Fruit fly (Drosophila melanogaster) whole organism, embryonic: ENCODE data around the gene CG10660.
A peak's percentile ranks its signal among the peaks of the same experiment; 100 is the strongest.

Source experiments
- Abd-B ChIP-seq: fragments of 200-800 bp; sonication (Bioruptor generic); optimal IDR thresholded peaks from 2 replicates; lab custom pipeline; 2018; ENCODE audit warnings: missing biosample characterization, mild to moderate bottlenecking, missing genetic modification characterization, moderate library complexity
- Aef1 ChIP-seq: fragments of 200-800 bp; sonication (Bioruptor generic); IDR thresholded peaks from 3 replicates; pipeline ENCODE4 v1.3.6; 2022; ENCODE audit warnings: missing biosample characterization, missing genetic modification characterization
- Awh ChIP-seq: fragments of 200-800 bp; sonication (Bioruptor generic); IDR thresholded peaks from 2 replicates; pipeline ENCODE4, ENCODE4 v1.3.6; 2022; ENCODE audit warnings: missing biosample characterization, missing genetic modification characterization
- B-H2 ChIP-seq: fragments of 200-800 bp; sonication (Bioruptor generic); optimal IDR thresholded peaks from 2 replicates; lab custom pipeline; 2018; ENCODE audit warnings: missing biosample characterization, mild to moderate bottlenecking, missing genetic modification characterization
- BtbVII ChIP-seq: fragments of 200-800 bp; sonication (Bioruptor generic); optimal IDR thresholded peaks from 3 replicates; lab custom pipeline; 2017; ENCODE audit warnings: missing biosample characterization, mild to moderate bottlenecking, missing genetic modification characterization
- CG10321 ChIP-seq: fragments of 200-800 bp; sonication (Bioruptor generic); IDR thresholded peaks from 2 replicates; pipeline ENCODE4 v1.3.6; 2022; ENCODE audit warnings: missing biosample characterization, missing genetic modification characterization
- CG11723 ChIP-seq: fragments of 200-800 bp; sonication (Bioruptor generic); optimal IDR thresholded peaks from 2 replicates; lab custom pipeline; 2017; ENCODE audit warnings: missing biosample characterization, mild to moderate bottlenecking, missing genetic modification characterization
- CG12104 ChIP-seq: fragments of 200-800 bp; sonication (Bioruptor generic); optimal IDR thresholded peaks from 3 replicates; lab custom pipeline; 2016; ENCODE audit warnings: missing biosample characterization, missing genetic modification characterization
- CG13424 ChIP-seq: fragments of 200-800 bp; sonication (Bioruptor generic); optimal IDR thresholded peaks from 2 replicates; lab custom pipeline; 2019; ENCODE audit warnings: missing biosample characterization, mild to moderate bottlenecking, missing genetic modification characterization, moderate library complexity
- CG14050 ChIP-seq: fragments of 200-800 bp; sonication (Bioruptor generic); IDR thresholded peaks from 3 replicates; pipeline ENCODE4 v1.3.6; 2022; ENCODE audit warnings: missing biosample characterization, missing genetic modification characterization
- CG14667 ChIP-seq: fragments of 200-800 bp; sonication (Bioruptor generic); IDR thresholded peaks from 2 replicates; pipeline ENCODE4 v1.3.6; 2022; ENCODE audit warnings: missing biosample characterization, missing genetic modification characterization
- CG15011 ChIP-seq: fragments of 200-800 bp; sonication (Bioruptor generic); optimal IDR thresholded peaks from 3 replicates; lab custom pipeline; 2018; ENCODE audit warnings: missing biosample characterization, mild to moderate bottlenecking, missing genetic modification characterization
- CG15073 ChIP-seq: fragments of 200-800 bp; sonication (Bioruptor generic); optimal IDR thresholded peaks from 2 replicates; lab custom pipeline; 2016; ENCODE audit warnings: missing biosample characterization, missing genetic modification characterization
- CG15269 ChIP-seq: fragments of 200-800 bp; sonication (Bioruptor generic); optimal IDR thresholded peaks from 2 replicates; lab custom pipeline; 2018; ENCODE audit warnings: missing biosample characterization, mild to moderate bottlenecking, missing genetic modification characterization, moderate library complexity
- CG1602 ChIP-seq: fragments of 200-800 bp; sonication (Bioruptor generic); optimal IDR thresholded peaks from 3 replicates; lab custom pipeline; 2016; ENCODE audit warnings: missing biosample characterization, missing genetic modification characterization
- CG1647 ChIP-seq: fragments of 200-800 bp; sonication (Bioruptor generic); optimal IDR thresholded peaks from 3 replicates; lab custom pipeline; 2016; ENCODE audit warnings: missing biosample characterization, missing genetic modification characterization
- CG17568 ChIP-seq: fragments of 200-800 bp; sonication (Bioruptor generic); optimal IDR thresholded peaks from 2 replicates; lab custom pipeline; 2018; ENCODE audit warnings: missing biosample characterization, mild to moderate bottlenecking, missing genetic modification characterization, moderate library complexity
- CG2202 ChIP-seq: fragments of 200-800 bp; sonication (Bioruptor generic); optimal IDR thresholded peaks from 2 replicates; lab custom pipeline; 2018; ENCODE audit warnings: missing biosample characterization, mild to moderate bottlenecking, missing genetic modification characterization
- CG2889 ChIP-seq: fragments of 200-800 bp; sonication (Bioruptor generic); IDR thresholded peaks from 3 replicates; pipeline ENCODE4 v1.3.6; 2022; ENCODE audit warnings: missing biosample characterization, missing genetic modification characterization
- CG30403 ChIP-seq: fragments of 200-800 bp; sonication (Bioruptor generic); optimal IDR thresholded peaks from 3 replicates; lab custom pipeline; 2016; ENCODE audit warnings: missing biosample characterization, missing genetic modification characterization
- CG3163 ChIP-seq: fragments of 200-800 bp; sonication (Bioruptor generic); optimal IDR thresholded peaks from 3 replicates; lab custom pipeline; 2016; ENCODE audit warnings: missing biosample characterization, missing genetic modification characterization
- CG3995 ChIP-seq: fragments of 200-800 bp; sonication (Bioruptor generic); optimal IDR thresholded peaks from 3 replicates; lab custom pipeline; 2016; ENCODE audit warnings: missing biosample characterization, missing genetic modification characterization
- CG6272 ChIP-seq: fragments of 200-800 bp; sonication (Bioruptor generic); IDR thresholded peaks from 2 replicates; pipeline ENCODE4 v1.3.6; 2022; ENCODE audit warnings: missing biosample characterization, missing genetic modification characterization
- CG7372 ChIP-seq: fragments of 200-800 bp; sonication (Bioruptor generic); IDR thresholded peaks from 2 replicates; pipeline ENCODE4 v1.3.6; 2022; ENCODE audit warnings: missing biosample characterization, missing genetic modification characterization
- CG7745 ChIP-seq: fragments of 200-800 bp; sonication (Bioruptor generic); optimal IDR thresholded peaks from 2 replicates; lab custom pipeline; 2018; ENCODE audit warnings: missing biosample characterization, mild to moderate bottlenecking, missing genetic modification characterization, moderate library complexity
- CG7987 ChIP-seq: fragments of 200-800 bp; sonication (Bioruptor generic); optimal IDR thresholded peaks from 2 replicates; lab custom pipeline; 2018; ENCODE audit warnings: missing biosample characterization, mild to moderate bottlenecking, missing genetic modification characterization, moderate library complexity
- CG8765 ChIP-seq: fragments of 200-800 bp; sonication (Bioruptor generic); IDR thresholded peaks from 2 replicates; pipeline ENCODE4 v1.3.6; 2022; ENCODE audit warnings: missing biosample characterization, missing genetic modification characterization
- CTCF ChIP-seq: fragments of 200-800 bp; sonication (Bioruptor generic); optimal IDR thresholded peaks from 2 replicates; lab custom pipeline; 2017; ENCODE audit warnings: missing biosample characterization, mild to moderate bottlenecking, missing genetic modification characterization, moderate library complexity
- Dll ChIP-seq: fragments of 200-800 bp; sonication (Bioruptor generic); IDR thresholded peaks from 4 replicates; pipeline ENCODE4 v1.3.6; 2022; ENCODE audit warnings: missing biosample characterization, missing genetic modification characterization; ENCODE audit not compliant: partially characterized antibody
- Eip74EF ChIP-seq, 2 experiments: fragments of 200-800 bp in 1 of 2; fragments of >200 bp in 1 of 2; sonication (Bioruptor generic) in 1 of 2; optimal IDR thresholded peaks; 2 replicates each; lab custom pipeline; 2017 to 2019; ENCODE audit warnings: missing biosample characterization in 2 of 2, missing genetic modification characterization in 2 of 2, mild to moderate bottlenecking in 1 of 2, moderate library complexity in 1 of 2
- H2.0 ChIP-seq: fragments of 200-800 bp; sonication (Bioruptor generic); IDR thresholded peaks from 2 replicates; pipeline ENCODE4 v1.3.6; 2022; ENCODE audit warnings: missing biosample characterization, missing genetic modification characterization
- Hr3 ChIP-seq: fragments of 200-800 bp; sonication (Bioruptor generic); optimal IDR thresholded peaks from 3 replicates; lab custom pipeline; 2016; ENCODE audit warnings: missing biosample characterization, missing genetic modification characterization
- Lim3 ChIP-seq: fragments of 200-800 bp; sonication (Bioruptor generic); IDR thresholded peaks from 2 replicates; pipeline ENCODE4 v1.3.6; 2022; ENCODE audit warnings: missing biosample characterization, missing genetic modification characterization
- Mad ChIP-seq: fragments of 200-800 bp; sonication (Bioruptor generic); optimal IDR thresholded peaks from 2 replicates; lab custom pipeline; 2016; ENCODE audit warnings: missing biosample characterization, missing genetic modification characterization
- Sox102F ChIP-seq: fragments of 200-800 bp; sonication (Bioruptor generic); optimal IDR thresholded peaks from 2 replicates; lab custom pipeline; 2018; ENCODE audit warnings: missing biosample characterization, mild to moderate bottlenecking, missing genetic modification characterization, moderate library complexity
- Taf1 ChIP-seq: fragments of 200-800 bp; sonication (Bioruptor generic); IDR thresholded peaks from 2 replicates; pipeline ENCODE4 v1.3.6; 2022; ENCODE audit warnings: missing biosample characterization, missing genetic modification characterization
- amos ChIP-seq: fragments of 200-800 bp; sonication (Bioruptor generic); IDR thresholded peaks from 2 replicates; pipeline ENCODE4 v1.3.6; 2022; ENCODE audit warnings: missing biosample characterization, missing genetic modification characterization; ENCODE audit not compliant: partially characterized antibody
- cato ChIP-seq: fragments of 200-800 bp; sonication (Bioruptor generic); optimal IDR thresholded peaks from 2 replicates; lab custom pipeline; 2016; ENCODE audit warnings: missing biosample characterization, missing genetic modification characterization, borderline replicate concordance
- chinmo ChIP-seq: fragments of 200-800 bp; sonication (Bioruptor generic); IDR thresholded peaks from 4 replicates; pipeline ENCODE4 v1.3.6; 2022; ENCODE audit warnings: missing biosample characterization, missing genetic modification characterization; ENCODE audit not compliant: partially characterized antibody
- cwo ChIP-seq: fragments of 200-800 bp; sonication (Bioruptor generic); optimal IDR thresholded peaks from 3 replicates; lab custom pipeline; 2017; ENCODE audit warnings: missing biosample characterization, missing genetic modification characterization, mild to moderate bottlenecking, moderate library complexity, missing genetic modification reagents
- dpn ChIP-seq, 2 experiments: fragments of 200-800 bp; sonication (Bioruptor generic); optimal IDR thresholded peaks; 3 replicates each; lab custom pipeline; 2016; ENCODE audit warnings: missing biosample characterization in 2 of 2, missing genetic modification characterization in 2 of 2
- eve ChIP-seq, 2 experiments: fragments of >200 bp; optimal IDR thresholded peaks; 2 replicates each; lab custom pipeline; 2017; ENCODE audit warnings: missing biosample characterization in 2 of 2, missing genetic modification characterization in 2 of 2
- gce ChIP-seq: fragments of 200-800 bp; sonication (Bioruptor generic); IDR thresholded peaks from 3 replicates; pipeline ENCODE4 v1.3.6; 2022; ENCODE audit warnings: missing biosample characterization, missing genetic modification characterization
- gsb ChIP-seq: fragments of 200-800 bp; sonication (Bioruptor generic); IDR thresholded peaks from 2 replicates; pipeline ENCODE4 v1.3.6; 2022; ENCODE audit warnings: missing biosample characterization, missing genetic modification characterization
- lov ChIP-seq, 2 experiments: fragments of 200-800 bp in 1 of 2; fragments of >200 bp in 1 of 2; sonication (Bioruptor generic) in 1 of 2; IDR thresholded peaks in 1 of 2; optimal IDR thresholded peaks in 1 of 2; 2 replicates in 1 of 2; 3 replicates in 1 of 2; pipeline versions ENCODE4 v1.3.6 to Lab custom; 2017 to 2022; ENCODE audit warnings: missing biosample characterization in 1 of 2, missing genetic modification characterization in 1 of 2
- mirr ChIP-seq: fragments of 200-800 bp; sonication (Bioruptor generic); optimal IDR thresholded peaks from 3 replicates; lab custom pipeline; 2018; ENCODE audit warnings: missing biosample characterization, mild to moderate bottlenecking, missing genetic modification characterization
- onecut ChIP-seq: fragments of 200-800 bp; sonication (Bioruptor generic); IDR thresholded peaks from 2 replicates; pipeline ENCODE4 v1.3.6; 2022; ENCODE audit warnings: missing biosample characterization, missing genetic modification characterization
- pita ChIP-seq: fragments of 200-800 bp; sonication (Bioruptor generic); optimal IDR thresholded peaks from 2 replicates; lab custom pipeline; 2017; ENCODE audit warnings: missing biosample characterization, mild to moderate bottlenecking, missing genetic modification characterization
- row ChIP-seq: fragments of 200-800 bp; sonication (Bioruptor generic); IDR thresholded peaks from 3 replicates; pipeline ENCODE4 v1.3.6; 2022; ENCODE audit warnings: missing biosample characterization, missing genetic modification characterization
- shn ChIP-seq: fragments of 200-800 bp; sonication (Bioruptor generic); optimal IDR thresholded peaks from 3 replicates; lab custom pipeline; 2016; ENCODE audit warnings: missing biosample characterization, missing genetic modification characterization
- tio ChIP-seq: fragments of 200-800 bp; sonication (Bioruptor generic); optimal IDR thresholded peaks from 2 replicates; lab custom pipeline; 2017; ENCODE audit warnings: missing biosample characterization, missing genetic modification characterization, inconsistent platforms
- wor ChIP-seq: fragments of 200-800 bp; sonication (Bioruptor generic); IDR thresholded peaks from 2 replicates; pipeline ENCODE4 v1.3.6; 2022; ENCODE audit warnings: missing biosample characterization, missing genetic modification characterization

Gene CG10660

dm6 chr3L:12442593-12442992 lies 47.9 kb downstream of the CG10660 start (continued):
- TF ChIP-seq Dll (GFP tag; lab: Robert Waterston, UW) (no peak), CG7745 (tag; lab: Kevin White, UChicago) (no peak), CG3995 (GFP tag; lab: Kevin White, UChicago) (no peak), CG30403 (GFP tag; lab: Kevin White, UChicago) (no peak), Aef1 (GFP tag; lab: Robert Waterston, UW) (no peak), gsb (GFP tag; lab: Robert Waterston, UW) (no peak), pita (GFP tag; lab: Kevin White, UChicago) (no peak), gce (GFP tag; lab: Robert Waterston, UW) (no peak), amos (GFP tag; lab: Robert Waterston, UW) (no peak), CTCF (GFP tag; lab: Kevin White, UChicago) (no peak), mirr (GFP tag; lab: Kevin White, UChicago) (no peak), tio (GFP tag; lab: Kevin White, UChicago) (no peak), wor (GFP tag; lab: Robert Waterston, UW) (no peak), Taf1 (GFP tag; lab: Robert Waterston, UW) (no peak), CG12104 (GFP tag; lab: Kevin White, UChicago) (no peak), chinmo (GFP tag; lab: Robert Waterston, UW) (no peak), CG2202 (tag; lab: Kevin White, UChicago) (no peak), Eip74EF (GFP tag; optimal IDR thresholded peaks at IDR 0.05; lab: Kevin White, UChicago) (no peak), Abd-B (no peak), CG17568 (no peak), lov (optimal IDR thresholded peaks at IDR 0.05; lab: Kevin White, UChicago) (no peak), lov (GFP tag; IDR thresholded peaks at IDR 0.05; lab: Robert Waterston, UW) (no peak), CG14050 (GFP tag; lab: Robert Waterston, UW) (no peak), BtbVII (GFP tag; lab: Kevin White, UChicago) (no peak), CG13424 (peak; percentile 1), eve (GFP tag; optimal IDR thresholded peaks at IDR 0.05; lab: Kevin White, UChicago) (no peak), CG7987 (GFP tag; lab: Kevin White, UChicago) (no peak), H2.0 (GFP tag; lab: Robert Waterston, UW) (no peak), CG15011 (no peak), B-H2 (GFP tag; lab: Kevin White, UChicago) (no peak), CG15269 (tag; lab: Kevin White, UChicago) (no peak), CG1602 (GFP tag; lab: Kevin White, UChicago) (no peak), CG3163 (no peak), dpn (GFP tag; optimal IDR thresholded peaks at IDR 0.05; lab: Kevin White, UChicago) (no peak), CG11723 (GFP tag; lab: Kevin White, UChicago) (no peak), onecut (GFP tag; lab: Robert Waterston, UW) (no peak), CG15073 (GFP tag; lab: Kevin White, UChicago) (no peak), cato (no peak), CG7372 (GFP tag; lab: Robert Waterston, UW) (no peak), Mad (GFP tag; lab: Kevin White, UChicago) (no peak), CG2889 (GFP tag; lab: Robert Waterston, UW) (no peak), CG10321 (GFP tag; lab: Robert Waterston, UW) (no peak), Awh (GFP tag; lab: Robert Waterston, UW) (no peak), shn (GFP tag; lab: Kevin White, UChicago) (no peak), Sox102F (GFP tag; lab: Kevin White, UChicago) (no peak), CG1647 (GFP tag; lab: Kevin White, UChicago) (no peak), row (GFP tag; lab: Robert Waterston, UW) (peak; percentile 59; the same call in 2 of the 3 replicates), cwo (no peak), CG6272 (GFP tag; lab: Robert Waterston, UW) (no peak), Hr3 (GFP tag; lab: Kevin White, UChicago) (no peak), CG8765 (GFP tag; lab: Robert Waterston, UW) (no peak), Lim3 (GFP tag; lab: Robert Waterston, UW) (no peak), CG14667 (GFP tag; lab: Robert Waterston, UW) (no peak)
